Fruit fly (Drosophila melanogaster) whole organism, adult: ENCODE measurements around the gene SNF4Agamma.
A peak's percentile ranks its signal among the peaks of the same experiment; 100 is the strongest.

Source experiments
- ovo ChIP-seq: fragments of 200-800 bp; sonication (Bioruptor generic); optimal IDR thresholded peaks from 2 replicates; lab custom pipeline; 2016; ENCODE audit warnings: missing biosample characterization, missing genetic modification characterization
- toe ChIP-seq: fragments of 200-800 bp; sonication (Bioruptor generic); optimal IDR thresholded peaks from 2 replicates; lab custom pipeline; 2016; ENCODE audit warnings: missing biosample characterization, missing genetic modification characterization

DNA sequence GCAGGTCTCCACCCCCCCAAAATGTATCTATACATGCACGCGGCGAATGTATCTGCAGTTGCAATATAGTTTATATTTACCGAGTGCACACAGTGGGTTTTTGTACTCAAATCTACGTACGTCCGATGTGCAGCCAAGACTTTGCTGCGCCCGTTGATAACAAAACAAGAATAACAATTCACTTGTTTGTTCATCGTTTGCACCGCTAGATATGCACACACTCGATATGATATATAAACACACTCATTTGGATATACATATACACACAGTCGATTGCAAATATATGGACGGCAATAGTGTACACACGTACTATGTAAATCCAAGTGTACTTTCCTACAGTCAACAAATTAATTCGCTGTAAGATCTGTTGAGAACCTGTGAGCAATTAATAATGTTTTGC is 53.2 kb downstream of the SNF4Agamma start:
- TF ChIP-seq ovo (GFP tag; lab: Kevin White, UChicago) (peak; percentile 88), toe (peak; percentile 64)
